Fruit fly (Drosophila melanogaster) whole organism, embryonic: Measurements from ENCODE around the gene CG12728.
A peak's percentile ranks its signal among the peaks of the same experiment; 100 is the strongest.

ENCODE experiments used
- CG10543 ChIP-seq: fragments of 200-800 bp; sonication (Bioruptor generic); optimal IDR thresholded peaks from 3 replicates; lab custom pipeline; 2017; ENCODE audit warnings: missing biosample characterization, mild to moderate bottlenecking, missing genetic modification characterization, moderate library complexity
- CG1233 ChIP-seq: fragments of 200-800 bp; sonication (Bioruptor generic); optimal IDR thresholded peaks from 4 replicates; lab custom pipeline; 2018; ENCODE audit warnings: missing biosample characterization, mild to moderate bottlenecking, missing genetic modification characterization
- CG12769 ChIP-seq: fragments of 200-800 bp; sonication (Bioruptor generic); optimal IDR thresholded peaks from 2 replicates; lab custom pipeline; 2019; ENCODE audit warnings: missing biosample characterization, mild to moderate bottlenecking, missing genetic modification characterization, moderate library complexity
- CG13287 ChIP-seq: fragments of 200-800 bp; sonication (Bioruptor generic); IDR thresholded peaks from 2 replicates; pipeline ENCODE4 v1.3.6; 2022; ENCODE audit warnings: missing biosample characterization, missing genetic modification characterization; ENCODE audit not compliant: partially characterized antibody
- CG14441 ChIP-seq: fragments of 200-800 bp; sonication (Bioruptor generic); IDR thresholded peaks from 2 replicates; pipeline ENCODE4 v1.3.6; 2022; ENCODE audit warnings: missing biosample characterization, missing genetic modification characterization
- CG15073 ChIP-seq: fragments of 200-800 bp; sonication (Bioruptor generic); optimal IDR thresholded peaks from 2 replicates; lab custom pipeline; 2016; ENCODE audit warnings: missing biosample characterization, missing genetic modification characterization
- CG15269 ChIP-seq: fragments of 200-800 bp; sonication (Bioruptor generic); optimal IDR thresholded peaks from 2 replicates; lab custom pipeline; 2018; ENCODE audit warnings: missing biosample characterization, mild to moderate bottlenecking, missing genetic modification characterization, moderate library complexity
- CG17568 ChIP-seq: fragments of 200-800 bp; sonication (Bioruptor generic); optimal IDR thresholded peaks from 2 replicates; lab custom pipeline; 2018; ENCODE audit warnings: missing biosample characterization, mild to moderate bottlenecking, missing genetic modification characterization, moderate library complexity
- CG18262 ChIP-seq: fragments of 200-800 bp; optimal IDR thresholded peaks from 3 replicates; lab custom pipeline; 2019; ENCODE audit warnings: missing biosample characterization, mild to moderate bottlenecking, missing genetic modification characterization, moderate library complexity
- CG4854 ChIP-seq: fragments of 200-800 bp; sonication (Bioruptor generic); optimal IDR thresholded peaks from 2 replicates; lab custom pipeline; 2016; ENCODE audit warnings: missing biosample characterization, missing genetic modification characterization, inconsistent platforms
- CG6175 ChIP-seq: fragments of 200-800 bp; sonication (Bioruptor generic); IDR thresholded peaks from 3 replicates; pipeline ENCODE4 v1.3.6; 2022; ENCODE audit warnings: missing biosample characterization, missing genetic modification characterization
- CG6654 ChIP-seq: fragments of 200-800 bp; sonication (Bioruptor generic); optimal IDR thresholded peaks from 2 replicates; lab custom pipeline; 2017; ENCODE audit warnings: missing biosample characterization, mild to moderate bottlenecking, missing genetic modification characterization
- CG6813 ChIP-seq: fragments of 200-800 bp; sonication (Bioruptor generic); optimal IDR thresholded peaks from 2 replicates; lab custom pipeline; 2017; ENCODE audit warnings: missing biosample characterization, missing genetic modification characterization, mild to moderate bottlenecking, moderate library complexity, missing genetic modification reagents
- CG8388 ChIP-seq: fragments of 200-800 bp; sonication (Bioruptor generic); optimal IDR thresholded peaks from 2 replicates; lab custom pipeline; 2019; ENCODE audit warnings: missing biosample characterization, mild to moderate bottlenecking, missing genetic modification characterization, moderate library complexity
- CG9932 ChIP-seq: fragments of 200-800 bp; sonication (Bioruptor generic); IDR thresholded peaks from 2 replicates; pipeline ENCODE4 v1.3.6; 2022; ENCODE audit warnings: missing biosample characterization, missing genetic modification characterization
- CTCF ChIP-seq: fragments of 200-800 bp; sonication (Bioruptor generic); optimal IDR thresholded peaks from 2 replicates; lab custom pipeline; 2017; ENCODE audit warnings: missing biosample characterization, mild to moderate bottlenecking, missing genetic modification characterization, moderate library complexity
- CoRest ChIP-seq: fragments of 200-800 bp; sonication (Bioruptor generic); optimal IDR thresholded peaks from 3 replicates; lab custom pipeline; 2018; ENCODE audit warnings: missing biosample characterization, mild to moderate bottlenecking, missing genetic modification characterization, moderate library complexity
- D ChIP-seq, 2 experiments: fragments of 200-800 bp in 1 of 2; fragments of >200 bp in 1 of 2; sonication (Bioruptor generic) in 1 of 2; optimal IDR thresholded peaks; 2 replicates in 1 of 2; 3 replicates in 1 of 2; lab custom pipeline; 2017; ENCODE audit warnings: mild to moderate bottlenecking in 1 of 2, missing biosample characterization in 1 of 2, missing genetic modification characterization in 1 of 2, missing genetic modification reagents in 1 of 2
- D19A ChIP-seq: fragments of 200-800 bp; optimal IDR thresholded peaks from 3 replicates; lab custom pipeline; 2019; ENCODE audit warnings: missing biosample characterization, mild to moderate bottlenecking, missing genetic modification characterization, moderate library complexity
- Dbx ChIP-seq: fragments of 200-800 bp; sonication (Bioruptor generic); IDR thresholded peaks from 3 replicates; pipeline ENCODE4 v1.3.6; 2022; ENCODE audit warnings: missing biosample characterization, missing genetic modification characterization
- Dip3 ChIP-seq: fragments of 200-800 bp; sonication (Bioruptor generic); optimal IDR thresholded peaks from 3 replicates; lab custom pipeline; 2016; ENCODE audit warnings: missing biosample characterization, missing genetic modification characterization
- Drgx ChIP-seq: fragments of 200-800 bp; sonication (Bioruptor generic); IDR thresholded peaks from 2 replicates; pipeline ENCODE4 v1.3.6; 2022; ENCODE audit warnings: missing biosample characterization, missing genetic modification characterization
- Elba2 ChIP-seq: fragments of 200-800 bp; sonication (Bioruptor generic); optimal IDR thresholded peaks from 3 replicates; lab custom pipeline; 2016; ENCODE audit warnings: missing biosample characterization, missing genetic modification characterization
- Hr78 ChIP-seq, 2 experiments: fragments of 200-800 bp in 1 of 2; fragments of >200 bp in 1 of 2; sonication (Bioruptor generic) in 1 of 2; optimal IDR thresholded peaks; 2 replicates each; lab custom pipeline; 2017 to 2019; ENCODE audit warnings: missing biosample characterization in 2 of 2, missing genetic modification characterization in 2 of 2, mild to moderate bottlenecking in 1 of 2, moderate library complexity in 1 of 2
- Hsf ChIP-seq: fragments of 200-800 bp; sonication (Bioruptor generic); optimal IDR thresholded peaks from 3 replicates; lab custom pipeline; 2016; ENCODE audit warnings: missing biosample characterization, missing genetic modification characterization
- MTF-1 ChIP-seq: fragments of 200-800 bp; sonication (Bioruptor generic); optimal IDR thresholded peaks from 2 replicates; lab custom pipeline; 2018; ENCODE audit warnings: missing biosample characterization, mild to moderate bottlenecking, missing genetic modification characterization, borderline replicate concordance
- Med ChIP-seq: fragments of 200-800 bp; sonication (Bioruptor generic); peaks from one replicate; lab custom pipeline; 2016; ENCODE audit warnings: missing biosample characterization, missing genetic modification characterization, mild to moderate bottlenecking, inconsistent platforms, moderate library complexity
- Ravus ChIP-seq: fragments of 200-800 bp; sonication (Bioruptor generic); IDR thresholded peaks from 2 replicates; pipeline ENCODE4 v1.3.6; 2022; ENCODE audit warnings: missing biosample characterization, missing genetic modification characterization
- Six4 ChIP-seq: fragments of 200-800 bp; sonication (Bioruptor generic); optimal IDR thresholded peaks from 2 replicates; lab custom pipeline; 2016; ENCODE audit warnings: missing biosample characterization, missing genetic modification characterization
- Sox102F ChIP-seq: fragments of 200-800 bp; sonication (Bioruptor generic); optimal IDR thresholded peaks from 2 replicates; lab custom pipeline; 2018; ENCODE audit warnings: missing biosample characterization, mild to moderate bottlenecking, missing genetic modification characterization, moderate library complexity
- Stat92E ChIP-seq, 3 experiments: fragments of >200 bp in 2 of 3; fragments of 200-800 bp in 1 of 3; sonication (Bioruptor generic) in 1 of 3; optimal IDR thresholded peaks; 2 replicates each; lab custom pipeline; 2017 to 2019; ENCODE audit warnings: missing biosample characterization in 3 of 3, missing genetic modification characterization in 3 of 3, mild to moderate bottlenecking in 1 of 3, moderate library complexity in 1 of 3
- Tbp ChIP-seq: fragments of >200 bp; optimal IDR thresholded peaks from 2 replicates; lab custom pipeline; 2018; ENCODE audit warnings: missing biosample characterization, missing genetic modification characterization
- ems ChIP-seq: fragments of 200-800 bp; sonication (Bioruptor generic); optimal IDR thresholded peaks from 3 replicates; lab custom pipeline; 2016; ENCODE audit warnings: missing biosample characterization, missing genetic modification characterization
- hth ChIP-seq: fragments of >200 bp; optimal IDR thresholded peaks from 2 replicates; lab custom pipeline; 2017; ENCODE audit warnings: inconsistent platforms
- nerfin-1 ChIP-seq: fragments of 200-800 bp; sonication (Bioruptor generic); optimal IDR thresholded peaks from 3 replicates; lab custom pipeline; 2019; ENCODE audit warnings: missing biosample characterization, mild to moderate bottlenecking, missing genetic modification characterization, moderate library complexity
- oc ChIP-seq: fragments of 200-800 bp; sonication (Bioruptor generic); optimal IDR thresholded peaks from 2 replicates; lab custom pipeline; 2018; ENCODE audit warnings: missing biosample characterization, mild to moderate bottlenecking, missing genetic modification characterization, moderate library complexity
- onecut ChIP-seq: fragments of 200-800 bp; sonication (Bioruptor generic); IDR thresholded peaks from 2 replicates; pipeline ENCODE4 v1.3.6; 2022; ENCODE audit warnings: missing biosample characterization, missing genetic modification characterization
- pho ChIP-seq: fragments of 200-800 bp; sonication (Bioruptor generic); optimal IDR thresholded peaks from 2 replicates; lab custom pipeline; 2016; ENCODE audit warnings: missing biosample characterization, missing genetic modification characterization
- sc ChIP-seq, 3 experiments: fragments of >200 bp in 2 of 3; fragments of 200-800 bp in 1 of 3; sonication (Bioruptor generic) in 1 of 3; optimal IDR thresholded peaks; 2 replicates in 2 of 3; 3 replicates in 1 of 3; lab custom pipeline; 2017; ENCODE audit warnings: mild to moderate bottlenecking in 1 of 3, missing biosample characterization in 1 of 3, missing genetic modification characterization in 1 of 3, missing genetic modification reagents in 1 of 3
- sens ChIP-seq: fragments of 200-800 bp; sonication (Bioruptor generic); peaks from one replicate; lab custom pipeline; 2016; ENCODE audit warnings: missing biosample characterization, missing genetic modification characterization
- seq ChIP-seq: fragments of 200-800 bp; sonication (Bioruptor generic); IDR thresholded peaks from 2 replicates; pipeline ENCODE4 v1.3.6; 2022; ENCODE audit warnings: missing biosample characterization, missing genetic modification characterization
- sim ChIP-seq: fragments of 200-800 bp; sonication (Bioruptor generic); IDR thresholded peaks from 2 replicates; pipeline ENCODE4 v1.3.6; 2022; ENCODE audit warnings: missing biosample characterization, missing genetic modification characterization
- stwl ChIP-seq: fragments of 200-800 bp; sonication (Bioruptor generic); optimal IDR thresholded peaks from 3 replicates; lab custom pipeline; 2018; ENCODE audit warnings: missing biosample characterization, mild to moderate bottlenecking, missing genetic modification characterization, moderate library complexity
- tna ChIP-seq: fragments of 200-800 bp; sonication (Bioruptor generic); IDR thresholded peaks from 2 replicates; pipeline ENCODE4 v1.3.6; 2022; ENCODE audit warnings: missing biosample characterization, missing genetic modification characterization; ENCODE audit not compliant: partially characterized antibody
- twi ChIP-seq: fragments of 200-800 bp; optimal IDR thresholded peaks from 2 replicates; lab custom pipeline; 2019; ENCODE audit warnings: missing biosample characterization, mild to moderate bottlenecking, missing genetic modification characterization, moderate library complexity
- zfh2 ChIP-seq: fragments of 200-800 bp; sonication (Bioruptor generic); optimal IDR thresholded peaks from 2 replicates; lab custom pipeline; 2016; ENCODE audit warnings: missing biosample characterization, missing genetic modification characterization

Gene CG12728

DNA sequence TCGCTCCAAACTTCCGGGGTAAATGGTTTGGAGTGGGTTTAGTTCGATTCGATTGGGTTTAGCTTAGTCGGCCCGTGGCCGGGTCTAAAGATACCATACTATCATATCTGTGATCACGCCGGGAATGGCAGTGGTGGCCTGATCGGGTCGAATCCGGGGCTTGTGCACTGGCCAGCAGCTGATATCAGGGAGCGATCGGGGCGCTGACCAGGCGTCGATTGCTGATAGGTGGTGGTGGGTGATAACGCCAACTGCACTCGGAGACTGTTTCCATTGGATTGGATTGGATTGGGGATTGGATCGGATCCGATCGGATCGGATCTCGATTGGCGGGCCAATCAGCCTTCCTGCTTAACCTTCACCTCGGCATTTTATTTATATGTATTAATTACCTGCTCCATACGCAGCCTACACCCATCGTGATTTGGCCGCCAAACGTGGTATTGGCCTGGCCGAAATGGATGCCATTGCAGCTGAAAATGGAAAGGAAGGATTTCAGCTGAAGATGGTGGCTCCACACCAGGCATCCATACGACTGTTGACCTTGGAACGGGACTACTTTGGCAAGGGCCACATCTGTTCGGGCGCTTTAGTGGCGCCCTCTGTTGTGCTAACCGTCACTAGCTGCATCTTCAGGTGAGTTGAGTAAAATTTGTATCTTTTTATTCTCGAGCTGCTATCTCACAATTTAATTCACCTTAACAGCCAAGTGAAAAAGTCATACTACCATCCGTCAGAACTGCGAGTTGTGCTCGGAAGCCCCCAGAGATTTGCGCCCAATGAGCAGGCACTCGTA is 14.4 kb downstream of the CG12728 start (continued):
- peak; percentile 78 for TF ChIP-seq CTCF (GFP tag; lab: Kevin White, UChicago)
- TF ChIP-seq, all 482 proteins: peak for 4

DNA sequence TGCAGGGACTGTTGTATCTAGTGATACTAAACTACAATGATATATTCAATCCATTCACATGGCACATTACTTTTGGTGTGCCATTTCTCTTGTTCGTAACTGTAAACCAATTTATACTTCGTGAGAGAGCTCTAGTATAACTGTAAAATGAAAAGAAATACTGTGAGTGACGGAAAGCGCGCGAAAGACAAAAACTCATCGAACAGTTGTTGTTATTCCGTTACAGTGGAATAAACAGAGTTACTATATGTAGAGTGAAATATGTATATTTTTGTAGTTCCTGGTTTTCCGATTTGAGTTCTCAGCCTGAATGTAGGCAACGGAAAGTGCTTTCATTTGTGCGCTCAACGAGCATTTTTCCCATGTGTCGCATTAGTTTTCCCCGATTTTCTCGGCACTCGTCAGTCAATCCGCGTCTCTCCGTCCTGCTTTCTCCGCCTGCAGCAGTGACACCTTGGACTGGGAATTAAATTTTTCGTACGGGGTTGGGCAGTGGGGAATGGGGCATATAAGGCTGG is 21.8 kb downstream of the CG12728 start:
- no peak for TF ChIP-seq Drgx (GFP tag; lab: Robert Waterston, UW)
- no peak for TF ChIP-seq CG10543
- TF ChIP-seq hth (lab: Kevin White, UChicago): no peak
- no peak for TF ChIP-seq tna (GFP tag; lab: Robert Waterston, UW)
- peak; percentile 50 for TF ChIP-seq CG12769 (tag; lab: Kevin White, UChicago)
- TF ChIP-seq Med: peak; percentile 5
- TF ChIP-seq Tbp: no peak
- TF ChIP-seq Stat92E (GFP tag; optimal IDR thresholded peaks at IDR 0.05; lab: Kevin White, UChicago): no peak
- TF ChIP-seq CG6654 (GFP tag; lab: Kevin White, UChicago): no peak
- TF ChIP-seq Elba2: no peak
- TF ChIP-seq CG17568 (GFP tag; lab: Kevin White, UChicago): no peak
- TF ChIP-seq CG18262: no peak
- TF ChIP-seq nerfin-1 (tag; lab: Kevin White, UChicago): no peak
- TF ChIP-seq Hr78 (GFP tag; optimal IDR thresholded peaks at IDR 0.05; lab: Kevin White, UChicago): no peak
- no peak for TF ChIP-seq Ravus (GFP tag; lab: Robert Waterston, UW)
- no peak for TF ChIP-seq ems (GFP tag; lab: Kevin White, UChicago)
- no peak for TF ChIP-seq pho (GFP tag; lab: Kevin White, UChicago)
- TF ChIP-seq stwl (tag; lab: Kevin White, UChicago): peak; percentile 9
- no peak for TF ChIP-seq CG15073 (GFP tag; lab: Kevin White, UChicago)
- no peak for TF ChIP-seq D (optimal IDR thresholded peaks at IDR 0.05; lab: Kevin White, UChicago)
- no peak for TF ChIP-seq D (GFP tag; optimal IDR thresholded peaks at IDR 0.05; lab: Kevin White, UChicago)
- TF ChIP-seq CG6813 (GFP tag; lab: Kevin White, UChicago): no peak
- TF ChIP-seq CG1233: no peak
- TF ChIP-seq CG4854 (GFP tag; lab: Kevin White, UChicago): no peak
- TF ChIP-seq Six4 (GFP tag; lab: Kevin White, UChicago): no peak
- no peak for TF ChIP-seq sim
- no peak for TF ChIP-seq Hsf (GFP tag; lab: Kevin White, UChicago)
- peak; percentile 75 for TF ChIP-seq CTCF (GFP tag; lab: Kevin White, UChicago)
- no peak for TF ChIP-seq onecut
- TF ChIP-seq CG13287 (GFP tag; lab: Robert Waterston, UW): no peak
- no peak for TF ChIP-seq CG15269 (tag; lab: Kevin White, UChicago)
- TF ChIP-seq twi (tag; lab: Kevin White, UChicago): peak; percentile 7
- no peak for TF ChIP-seq seq (GFP tag; lab: Robert Waterston, UW)
- TF ChIP-seq zfh2 (GFP tag; lab: Kevin White, UChicago): no peak
- no peak for TF ChIP-seq MTF-1
- TF ChIP-seq CG9932 (GFP tag; lab: Robert Waterston, UW): no peak
- TF ChIP-seq CoRest: no peak
- TF ChIP-seq CG14441 (GFP tag; lab: Robert Waterston, UW): no peak
- no peak for TF ChIP-seq Sox102F (GFP tag; lab: Kevin White, UChicago)
- no peak for TF ChIP-seq D19A (tag; lab: Kevin White, UChicago)
- TF ChIP-seq Dbx: no peak
- peak; percentile 80 for TF ChIP-seq CG8388
- TF ChIP-seq Dip3 (GFP tag; lab: Kevin White, UChicago): no peak
- no peak for TF ChIP-seq sc (optimal IDR thresholded peaks at IDR 0.05; lab: Kevin White, UChicago)
- TF ChIP-seq sc (GFP tag; optimal IDR thresholded peaks at IDR 0.05; lab: Kevin White, UChicago): no peak
- peak; percentile 36 for TF ChIP-seq sens (GFP tag; lab: Kevin White, UChicago)
- TF ChIP-seq CG6175 (GFP tag; lab: Robert Waterston, UW): no peak
- no peak for TF ChIP-seq oc (tag; lab: Kevin White, UChicago)
